Worm (Caenorhabditis elegans) whole organism, early embryonic: ENCODE measurements around the gene dnj-13.

Source experiments
- F13C5.2 ChIP-seq: sonication (generic microtip); optimal IDR thresholded peaks from 2 replicates; lab custom pipeline; 2017; ENCODE audit warnings: mild to moderate bottlenecking, missing genetic modification characterization, inconsistent platforms, missing compliant biosample characterization
- ama-1 ChIP-seq: fragments of 150-350 bp; optimal IDR thresholded peaks from 2 replicates; lab custom pipeline; 2014
- ceh-36 ChIP-seq: sonication (generic microtip); optimal IDR thresholded peaks from 2 replicates; lab custom pipeline; 2016; ENCODE audit warnings: missing genetic modification characterization, inconsistent platforms, missing compliant biosample characterization
- hnd-1 ChIP-seq: sonication (generic microtip); optimal IDR thresholded peaks from 2 replicates; lab custom pipeline; 2016; ENCODE audit warnings: missing genetic modification characterization, missing compliant biosample characterization
- pes-1 ChIP-seq: fragments of 200-800 bp; sonication (Bioruptor generic); IDR thresholded peaks from 2 replicates; pipeline ENCODE4 v1.3.6; 2022; ENCODE audit warnings: missing genetic modification reagents, missing genetic modification characterization, missing compliant biosample characterization
- tbx-37 ChIP-seq: fragments of 200-800 bp; sonication (Bioruptor generic); conservative IDR thresholded peaks from 2 replicates; pipeline ENCODE4 v1.3.6; 2022; ENCODE audit warnings: missing genetic modification reagents, missing genetic modification characterization, missing compliant biosample characterization
- tra-4 ChIP-seq: sonication (generic microtip); optimal IDR thresholded peaks from 2 replicates; lab custom pipeline; 2017; ENCODE audit warnings: missing genetic modification characterization, missing compliant biosample characterization

- no peak for TF ChIP-seq ama-1 (lab: Kevin White, UChicago)
- no peak for TF ChIP-seq tra-4 (tag; lab: Kevin White, UChicago)
- no peak for TF ChIP-seq tbx-37
- TF ChIP-seq ceh-36 (tag; lab: Kevin White, UChicago), result no peak
- TF ChIP-seq F13C5.2 (tag; lab: Kevin White, UChicago), result no peak
- TF ChIP-seq hnd-1 (tag; lab: Kevin White, UChicago), result no peak
- TF ChIP-seq pes-1, result no peak
Observed at ce11 chrII:11533716-11534115, 11.8 kb upstream of the dnj-13 start, which contains the start of gene mdt-8.
